Worm (Caenorhabditis elegans) whole organism, L1 larva: ENCODE results near the gene dop-6.

ENCODE experiments used
- aha-1 ChIP-seq: fragments of 150-350 bp; optimal IDR thresholded peaks from 2 replicates; lab custom pipeline; 2014; ENCODE audit warnings: missing biosample characterization, missing genetic modification characterization
- aly-2 ChIP-seq: fragments of 150-350 bp; optimal IDR thresholded peaks from 2 replicates; lab custom pipeline; 2014; ENCODE audit warnings: missing biosample characterization, missing genetic modification characterization
- ama-1 ChIP-seq: fragments of 150-350 bp; optimal IDR thresholded peaks from 2 replicates; lab custom pipeline; 2014
- ceh-88 ChIP-seq: fragments of 200-800 bp; sonication (Bioruptor generic); IDR thresholded peaks from 2 replicates; pipeline ENCODE4 v1.3.6; 2022; ENCODE audit warnings: missing genetic modification characterization, missing compliant biosample characterization
- dpl-1 ChIP-seq, 3 experiments: fragments of 150-350 bp in 2 of 3; sonication (generic microtip) in 1 of 3; optimal IDR thresholded peaks; 2 replicates each; lab custom pipeline; 2014 to 2017; ENCODE audit warnings: missing biosample characterization in 3 of 3, missing genetic modification characterization in 3 of 3, missing genetic modification reagents in 3 of 3
- efl-1 ChIP-seq, 4 experiments: fragments of 150-350 bp; optimal IDR thresholded peaks in 3 of 4; peaks in 1 of 4; 1 replicate in 1 of 4; 2 replicates in 3 of 4; lab custom pipeline; 2014; ENCODE audit warnings: missing biosample characterization in 2 of 4, missing genetic modification characterization in 2 of 4, missing genetic modification reagents in 2 of 4
- egl-27 ChIP-seq, 2 experiments: fragments of 150-350 bp in 1 of 2; sonication (generic microtip); optimal IDR thresholded peaks; 3 replicates each; lab custom pipeline; 2017 to 2018; ENCODE audit warnings: missing biosample characterization in 2 of 2, missing genetic modification characterization in 2 of 2, missing genetic modification reagents in 2 of 2
- elt-3 ChIP-seq, 6 experiments: fragments of 150-350 bp in 1 of 6; sonication (generic microtip); optimal IDR thresholded peaks; 2 replicates each; lab custom pipeline; 2017 to 2018; ENCODE audit warnings: missing biosample characterization in 6 of 6, missing genetic modification characterization in 6 of 6, inconsistent platforms in 1 of 6
- isw-1 ChIP-seq: fragments of 200-800 bp; sonication (Bioruptor generic); IDR thresholded peaks from 2 replicates; pipeline ENCODE4 v1.3.6; 2022; ENCODE audit warnings: missing genetic modification characterization, missing compliant biosample characterization
- nhr-77 ChIP-seq: fragments of 150-350 bp; optimal IDR thresholded peaks from 2 replicates; lab custom pipeline; 2014; ENCODE audit warnings: missing biosample characterization, missing genetic modification characterization
- rnt-1 ChIP-seq: sonication (generic microtip); optimal IDR thresholded peaks from 2 replicates; lab custom pipeline; 2016; ENCODE audit warnings: mild to moderate bottlenecking, missing genetic modification characterization, moderate library complexity, missing compliant biosample characterization
- zag-1 ChIP-seq: fragments of 150-350 bp; optimal IDR thresholded peaks from 2 replicates; lab custom pipeline; 2014; ENCODE audit warnings: missing biosample characterization, missing genetic modification characterization
- ztf-11 ChIP-seq, 2 experiments: sonication (generic microtip); optimal IDR thresholded peaks; 2 replicates each; lab custom pipeline; 2016 to 2017; ENCODE audit warnings: missing genetic modification characterization in 2 of 2, missing biosample characterization in 1 of 2, missing compliant biosample characterization in 1 of 2

ce11 chrX:4297452-4297851 lies 23.2 kb upstream of the dop-6 start, which contains the start of gene paf-2:
- peak; percentile 17 for TF ChIP-seq aly-2
- TF ChIP-seq zag-1 (tag; lab: Kevin White, UChicago) = no peak
- no peak for TF ChIP-seq aha-1 (tag; lab: Kevin White, UChicago)
- TF ChIP-seq dpl-1 (GFP tag; optimal IDR thresholded peaks at IDR 0.05; lab: Kevin White, UChicago) = no peak
- no peak for TF ChIP-seq nhr-77 (tag; lab: Kevin White, UChicago)
- TF ChIP-seq egl-27 (tag; optimal IDR thresholded peaks at IDR 0.05; lab: Kevin White, UChicago) = no peak
- TF ChIP-seq isw-1 (GFP tag; lab: Robert Waterston, UW) = no peak
- no peak for TF ChIP-seq rnt-1 (tag; lab: Kevin White, UChicago)
- no peak for TF ChIP-seq efl-1 (optimal IDR thresholded peaks at IDR 0.05; lab: Kevin White, UChicago)
- TF ChIP-seq efl-1 (GFP tag; optimal IDR thresholded peaks at IDR 0.05 in 1 of 2; lab: Kevin White, UChicago) = peak in 1 of 2 experiments; percentile 78
- TF ChIP-seq ama-1 (lab: Kevin White, UChicago) = no peak
- no peak for TF ChIP-seq ztf-11 (tag; optimal IDR thresholded peaks at IDR 0.05; lab: Kevin White, UChicago)
- TF ChIP-seq elt-3 (tag; optimal IDR thresholded peaks at IDR 0.05; lab: Kevin White, UChicago) = no peak
- no peak for TF ChIP-seq ceh-88
